Fruit fly (Drosophila melanogaster): ENCODE results near the gene Sfxn2.

Sfxn2 gene

DNA sequence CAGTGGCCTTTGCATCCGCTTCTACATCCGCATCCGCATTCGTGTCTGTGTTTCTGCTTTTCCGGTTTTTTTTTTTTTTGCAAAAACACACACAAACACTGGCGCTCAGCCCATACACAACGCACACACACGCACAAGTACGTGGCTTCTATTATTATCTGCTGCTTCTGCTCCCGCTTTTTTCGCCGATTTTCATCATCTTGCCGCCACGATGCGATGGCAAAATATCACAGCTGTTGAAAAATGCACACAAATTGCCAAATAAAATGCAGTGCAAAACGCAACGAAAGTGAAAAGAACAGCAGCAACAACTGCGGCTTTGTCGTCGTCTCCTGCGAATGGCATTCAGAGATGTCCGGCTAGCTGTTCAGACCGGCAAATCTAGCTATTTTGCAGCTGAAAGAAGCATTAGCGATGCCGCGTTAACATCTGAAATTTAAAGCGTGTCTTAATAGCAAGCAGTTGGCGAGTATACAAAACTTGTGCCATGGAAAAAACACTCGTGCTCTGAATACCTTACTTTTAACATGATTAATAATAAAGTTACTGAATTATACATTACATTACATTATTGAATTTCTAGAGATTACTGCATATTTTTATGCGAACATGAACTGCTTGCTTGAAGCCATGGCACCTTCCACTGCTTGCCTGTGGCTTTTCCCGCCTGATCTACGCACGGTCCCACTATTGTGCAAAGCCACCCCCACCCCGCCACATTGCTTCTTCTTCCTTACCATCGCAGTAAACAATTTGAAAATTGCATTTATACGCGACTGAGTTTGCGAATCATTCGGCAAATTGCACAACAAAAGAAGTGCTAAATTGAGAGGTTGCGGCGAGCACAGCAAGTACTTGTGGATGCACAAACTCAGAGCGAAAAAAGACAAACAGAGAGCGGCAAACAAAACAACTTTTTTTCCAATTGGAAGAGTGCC, at the start of gene Sfxn2, which contains the start of gene Ugt316A1:
Sfxn2 (plus strand) TSS at position 694 of the 938 bp plus-strand sequence.
Ugt316A1 (minus strand) TSS at position 345 of the 938 bp plus-strand sequence.
- TF ChIP-seq CTCF (optimal IDR thresholded peaks at IDR 0.05): peak; percentile 56 to 60
- no peak for TF ChIP-seq CG8478 (optimal IDR thresholded peaks at IDR 0.05)

DNA sequence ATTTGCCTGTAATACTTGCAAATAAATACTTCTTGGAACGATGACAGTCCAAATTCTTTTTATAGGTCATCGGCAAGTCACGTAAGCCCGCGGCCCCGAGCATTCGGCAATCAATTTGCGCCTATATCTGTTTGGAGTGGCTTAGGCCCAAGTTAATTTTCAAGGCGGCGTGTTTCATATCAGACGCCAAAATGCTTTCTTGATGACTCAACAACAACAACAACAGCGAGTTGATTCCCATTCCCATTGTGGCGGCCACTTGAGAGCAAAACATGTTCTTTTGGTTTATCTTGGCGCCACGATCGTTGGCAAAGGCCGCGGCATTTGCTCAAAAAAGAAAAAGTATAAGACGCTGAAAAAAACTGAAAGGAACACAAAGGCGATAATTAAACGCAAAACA, 48.9 kb upstream of the Sfxn2 start:
- TF ChIP-seq CG8478 (optimal IDR thresholded peaks at IDR 0.05): no peak
- no peak for TF ChIP-seq CTCF (optimal IDR thresholded peaks at IDR 0.05)

DNA sequence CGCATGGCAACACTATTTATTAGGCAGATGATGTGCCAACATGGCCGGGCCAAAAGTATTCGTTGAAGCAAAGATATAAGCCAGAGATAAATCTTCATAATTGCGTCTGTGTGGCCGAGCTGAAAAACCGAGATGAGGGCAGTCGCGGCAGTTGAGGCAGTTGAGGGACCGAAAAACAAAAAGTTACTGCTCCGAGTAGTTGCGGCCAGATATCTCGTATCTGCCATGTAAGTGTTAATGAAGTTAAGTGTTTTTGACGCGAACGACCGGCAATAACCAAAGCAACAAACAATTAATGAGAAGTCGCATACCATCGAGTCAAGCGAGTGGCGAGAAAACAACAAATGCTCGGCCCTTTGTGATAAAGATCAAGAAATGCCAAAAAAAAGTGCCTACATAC, 48.2 kb upstream of the Sfxn2 start:
- TF ChIP-seq CTCF (optimal IDR thresholded peaks at IDR 0.05) (no peak), CG8478 (optimal IDR thresholded peaks at IDR 0.05) (no peak)

DNA sequence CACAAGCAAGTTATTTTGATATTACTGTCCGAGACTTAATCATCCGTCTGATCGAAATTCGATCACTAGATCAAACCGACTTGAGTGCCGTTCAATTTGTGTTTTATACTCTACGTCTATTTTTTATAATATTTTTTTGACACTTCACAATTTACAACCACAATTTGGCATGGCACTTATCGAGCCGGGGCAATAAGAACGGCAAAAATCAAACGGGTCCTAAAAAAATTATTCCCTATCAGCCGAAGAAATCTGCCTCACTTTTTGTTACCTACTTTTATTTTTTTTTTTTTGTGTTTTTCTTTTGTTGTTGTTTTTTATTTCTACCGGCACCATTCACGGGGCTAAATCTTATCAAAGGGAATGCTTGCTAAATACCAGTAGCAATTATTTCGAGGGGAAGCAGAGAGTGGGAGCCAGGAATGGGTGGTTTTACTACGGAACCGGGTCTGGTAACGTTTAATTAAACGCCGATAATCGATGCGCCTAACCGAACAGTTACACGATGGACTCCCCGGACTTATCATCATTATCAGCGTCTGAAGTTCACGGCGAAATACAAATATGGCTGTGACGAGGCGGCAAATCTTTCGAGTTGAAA, 47.4 kb upstream of the Sfxn2 start:
- TF ChIP-seq CG8478 (optimal IDR thresholded peaks at IDR 0.05): no peak

DNA sequence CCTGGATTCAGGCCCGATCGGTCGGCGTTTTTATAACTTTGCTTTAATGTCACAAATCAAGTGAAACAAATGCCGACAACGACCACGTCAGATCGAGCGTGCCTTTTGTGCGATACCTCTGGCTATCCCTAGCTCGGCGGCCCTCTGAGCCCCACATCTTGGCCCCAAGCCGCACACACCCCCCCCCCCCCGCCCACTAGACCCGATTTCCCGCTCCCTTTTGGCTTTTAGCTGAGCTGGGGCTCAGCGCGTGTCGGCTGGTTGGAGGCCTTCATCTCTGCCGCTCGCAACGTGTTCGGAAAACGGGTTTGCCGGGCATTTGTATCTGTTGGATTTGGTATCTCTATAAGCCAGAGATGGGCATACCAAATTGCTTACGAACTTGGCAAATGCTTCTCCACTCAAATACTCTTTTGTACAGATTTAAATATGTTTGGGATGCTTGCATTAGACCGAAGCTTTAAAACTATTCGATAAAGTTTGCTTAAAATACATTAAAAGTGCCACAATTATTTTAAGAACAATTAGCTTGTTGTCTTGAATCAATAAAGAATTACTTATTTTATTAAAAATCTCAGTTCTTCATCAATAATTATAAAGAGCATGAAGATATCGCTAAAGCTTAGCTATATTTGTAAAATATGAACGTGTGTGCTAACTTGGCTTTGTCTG, 46.7 kb upstream of the Sfxn2 start:
- TF ChIP-seq CG8478 (optimal IDR thresholded peaks at IDR 0.05): no peak
- no peak for TF ChIP-seq CTCF (optimal IDR thresholded peaks at IDR 0.05)

DNA sequence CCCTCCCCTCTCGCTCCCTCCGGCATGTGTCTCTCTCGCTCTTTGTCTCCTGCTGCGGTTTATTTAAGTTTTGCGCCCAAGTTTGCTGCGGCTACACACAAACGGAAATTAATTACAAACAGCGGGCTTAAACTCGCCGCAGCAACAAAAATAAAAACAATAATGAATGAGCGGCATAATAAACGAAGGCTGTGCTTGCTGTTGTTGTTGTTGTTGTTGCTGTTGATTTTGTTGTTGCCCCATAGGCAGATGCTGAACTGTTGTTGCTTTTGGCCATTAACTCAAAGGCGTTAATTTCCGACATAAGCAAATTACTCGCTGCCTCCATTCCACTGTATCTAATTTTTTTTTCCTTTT, 46.2 kb upstream of the Sfxn2 start:
- TF ChIP-seq CG8478 (optimal IDR thresholded peaks at IDR 0.05) (no peak), CTCF (optimal IDR thresholded peaks at IDR 0.05) (no peak)

DNA sequence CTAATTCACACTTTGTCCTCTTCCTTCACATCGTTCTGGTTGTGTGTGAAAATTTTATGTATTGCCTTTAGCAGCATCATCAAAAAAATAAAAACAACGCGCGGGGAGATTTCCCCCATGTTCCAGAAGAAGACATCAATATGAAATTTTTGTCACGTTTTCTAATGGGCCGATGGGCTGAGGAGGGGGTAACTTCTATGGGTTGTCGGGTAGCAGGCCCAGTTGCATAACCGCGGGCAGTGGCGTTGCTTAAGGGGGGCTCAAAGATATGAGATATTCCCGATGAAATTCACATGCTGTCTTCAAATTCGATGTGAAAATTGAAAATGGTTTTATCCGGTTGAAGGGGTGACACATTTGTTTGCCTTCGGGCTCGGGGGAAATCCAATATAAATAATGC, 44.5 kb upstream of the Sfxn2 start:
- TF ChIP-seq CG8478 (optimal IDR thresholded peaks at IDR 0.05) (no peak), CTCF (optimal IDR thresholded peaks at IDR 0.05) (no peak)

DNA sequence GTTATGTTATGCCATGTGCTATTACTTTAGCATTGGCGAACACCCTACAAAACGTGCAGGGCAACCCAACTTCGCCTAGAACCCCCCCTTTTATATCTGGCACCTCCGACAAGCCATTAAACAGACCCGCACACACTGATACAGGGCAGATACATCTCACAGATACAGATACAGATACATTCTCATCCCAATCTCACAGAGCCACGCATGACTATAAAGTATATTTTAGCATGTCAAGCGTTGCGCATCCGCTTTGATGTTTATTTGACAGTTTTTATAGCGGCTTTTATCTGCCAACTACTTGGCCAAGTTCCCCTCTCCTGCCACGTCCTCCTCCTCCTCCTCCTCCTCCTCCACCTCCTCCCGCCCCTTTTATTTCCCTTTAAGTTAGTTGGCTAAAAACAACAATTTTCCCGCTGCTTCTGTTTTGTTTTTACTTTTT, 43.6 kb upstream of the Sfxn2 start:
- TF ChIP-seq CG8478 (optimal IDR thresholded peaks at IDR 0.05) (no peak), CTCF (optimal IDR thresholded peaks at IDR 0.05) (no peak)

DNA sequence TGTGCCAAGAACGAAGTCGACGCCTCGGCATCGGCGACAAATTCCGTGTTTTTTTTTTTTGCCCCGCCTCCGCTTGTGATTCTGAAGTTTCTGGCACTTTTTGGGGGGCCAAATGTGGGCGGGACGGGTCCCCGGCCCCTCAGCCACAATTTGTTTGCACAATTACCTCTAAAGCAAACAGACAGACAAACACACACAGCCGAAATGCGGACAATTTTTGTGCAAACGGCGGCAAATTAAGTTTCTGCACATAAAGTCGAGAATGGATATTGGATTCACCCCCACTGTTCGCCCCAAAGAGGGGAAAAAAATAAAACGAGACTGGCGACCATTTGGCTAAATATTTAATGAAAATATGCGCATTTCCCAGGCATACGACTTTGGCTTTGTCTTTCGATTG, 42.5 kb upstream of the Sfxn2 start:
- TF ChIP-seq CG8478 (optimal IDR thresholded peaks at IDR 0.05) (no peak), CTCF (optimal IDR thresholded peaks at IDR 0.05) (no peak)

DNA sequence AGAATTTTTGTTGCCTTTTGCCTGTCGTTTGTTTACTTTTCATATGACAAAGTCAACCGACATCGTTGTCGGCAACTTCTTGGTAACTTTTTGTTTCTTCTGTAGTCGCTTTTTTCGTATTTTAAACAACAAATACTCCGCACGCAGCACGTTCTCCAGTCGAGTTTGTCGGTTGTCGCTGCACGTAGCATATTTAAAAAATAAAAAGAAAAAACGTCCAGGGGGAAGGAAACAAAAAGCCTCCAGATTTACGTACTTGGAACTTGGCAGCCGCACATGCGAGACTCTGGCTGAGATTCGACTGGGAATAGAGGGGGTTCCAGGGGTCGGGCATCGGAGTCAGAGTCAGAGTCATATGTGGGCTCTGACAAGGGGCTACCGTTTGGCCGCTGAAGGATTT, 41.3 kb upstream of the Sfxn2 start:
- TF ChIP-seq CG8478 (optimal IDR thresholded peaks at IDR 0.05) (no peak), CTCF (optimal IDR thresholded peaks at IDR 0.05) (no peak)

DNA sequence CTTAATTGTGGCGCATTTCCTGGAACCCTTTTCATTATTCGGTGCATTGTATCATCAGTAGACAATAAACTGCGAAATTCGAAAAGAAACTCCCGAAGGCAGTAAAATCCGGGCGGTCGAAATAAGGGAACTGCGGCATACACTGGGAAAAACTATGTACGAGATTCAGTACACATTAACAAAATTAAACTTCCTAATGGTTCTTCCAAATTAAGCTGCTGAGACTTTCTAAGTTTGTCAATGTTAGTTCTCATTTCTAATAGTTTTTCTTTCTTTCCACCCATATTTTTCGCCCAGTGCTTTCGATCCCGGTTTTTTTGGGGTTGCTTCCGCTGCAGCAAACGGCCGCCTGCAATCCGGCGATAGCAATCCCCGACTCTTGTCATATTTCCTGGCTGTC, 38.2 kb upstream of the Sfxn2 start:
- TF ChIP-seq CTCF (optimal IDR thresholded peaks at IDR 0.05): no peak
- TF ChIP-seq CG8478 (optimal IDR thresholded peaks at IDR 0.05): no peak

DNA sequence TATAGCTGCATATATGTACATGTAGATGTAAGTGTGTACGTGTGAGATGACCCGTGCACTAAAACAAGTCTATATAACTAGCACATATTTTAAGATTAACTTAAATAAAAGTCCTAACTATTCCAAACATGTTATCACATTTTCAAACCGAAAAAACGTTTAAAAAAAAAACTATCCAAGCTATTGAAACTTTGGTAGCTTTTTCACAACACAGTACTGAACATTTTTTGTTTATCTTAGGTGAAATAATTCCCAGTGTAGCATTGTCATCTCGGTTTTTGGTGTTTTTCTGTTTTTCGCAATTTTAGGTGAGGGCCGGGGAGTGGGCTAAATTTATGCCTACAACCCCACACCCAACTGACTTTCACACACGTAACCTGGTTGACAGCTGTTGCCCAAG, 35.8 kb upstream of the Sfxn2 start:
- TF ChIP-seq CTCF (optimal IDR thresholded peaks at IDR 0.05) (no peak), CG8478 (optimal IDR thresholded peaks at IDR 0.05) (no peak)

DNA sequence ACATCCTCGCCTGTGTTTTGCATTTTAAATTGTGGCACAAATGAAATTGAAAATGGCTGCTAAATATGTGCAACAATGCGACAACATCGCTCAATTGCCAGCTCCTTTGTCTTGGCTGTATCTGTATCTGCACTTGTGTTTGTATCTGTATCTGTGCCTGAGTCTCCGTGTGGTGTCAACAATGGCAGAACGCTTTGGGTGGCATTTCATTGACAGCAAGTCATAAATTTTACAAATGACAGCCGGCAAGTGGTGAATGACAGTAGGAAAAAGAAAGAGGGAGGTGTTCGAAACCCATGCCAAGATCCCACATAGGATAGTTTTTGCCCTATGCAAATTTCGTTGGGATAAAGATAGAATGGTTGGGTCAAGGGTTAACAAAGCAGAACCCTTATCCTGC, 31.1 kb upstream of the Sfxn2 start:
- TF ChIP-seq CG8478 (optimal IDR thresholded peaks at IDR 0.05): no peak
- no peak for TF ChIP-seq CTCF (optimal IDR thresholded peaks at IDR 0.05)

DNA sequence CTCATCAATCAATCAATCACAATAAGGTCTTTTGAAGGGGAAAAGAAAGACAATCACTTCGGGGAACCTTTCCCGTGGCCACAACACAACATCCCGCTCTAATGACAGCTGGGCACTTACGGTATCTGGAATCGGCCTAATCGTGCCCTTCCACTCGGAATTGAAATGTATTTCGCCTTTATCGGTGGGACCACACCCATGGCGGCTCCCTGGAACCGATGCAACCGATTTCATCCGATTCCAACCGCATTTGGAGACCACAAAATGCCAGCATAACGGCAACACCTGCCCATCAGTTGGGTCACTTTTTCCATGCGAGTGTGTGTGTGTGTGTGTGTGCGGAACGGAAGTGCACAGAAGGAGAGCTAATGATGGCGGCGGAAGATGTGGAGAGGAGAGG, 30.3 kb upstream of the Sfxn2 start:
- TF ChIP-seq CG8478 (optimal IDR thresholded peaks at IDR 0.05) (no peak), CTCF (optimal IDR thresholded peaks at IDR 0.05) (no peak)

DNA sequence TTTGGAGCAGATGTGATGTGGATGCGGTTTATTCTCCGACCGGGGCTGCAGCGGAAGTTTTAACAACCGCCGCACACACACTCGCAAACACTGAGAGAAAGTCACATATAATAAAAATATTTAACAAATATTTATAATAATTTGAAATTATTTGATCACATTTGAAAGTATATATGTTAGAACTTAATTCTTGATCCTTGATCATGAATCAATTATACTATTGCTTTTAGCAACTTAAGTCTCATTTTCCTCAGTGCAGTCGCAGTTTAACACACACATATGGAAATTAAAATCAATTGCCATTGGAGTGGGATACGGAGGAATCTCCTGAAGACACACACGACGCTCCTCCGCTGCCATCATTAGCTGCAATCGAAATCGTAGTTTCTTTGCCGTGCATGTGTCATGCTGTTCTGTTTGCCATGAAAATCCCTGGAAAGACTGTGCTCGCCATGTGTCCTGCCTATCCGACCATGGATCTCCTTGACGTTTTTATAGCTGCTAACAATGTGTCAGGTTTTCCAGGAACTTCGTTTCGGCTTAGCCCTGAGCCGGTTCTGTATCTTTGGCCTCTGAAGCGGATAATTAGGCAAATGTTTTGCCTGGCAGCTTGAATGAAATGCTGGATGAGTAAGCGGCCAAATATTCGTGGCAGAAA, 29.7 kb upstream of the Sfxn2 start:
- TF ChIP-seq CTCF (optimal IDR thresholded peaks at IDR 0.05): no peak
- no peak for TF ChIP-seq CG8478 (optimal IDR thresholded peaks at IDR 0.05)
